Worm (Caenorhabditis elegans) whole organism, mixed stage, embryonic: ENCODE measurements around the gene vit-4.

Experiments used
- M03D4.4 ChIP-seq: sonication (generic microtip); optimal IDR thresholded peaks from 2 replicates; lab custom pipeline; 2017; ENCODE audit warnings: mild to moderate bottlenecking, missing genetic modification characterization, missing compliant biosample characterization
- bed-3 ChIP-seq: fragments of 200-800 bp; sonication (Bioruptor generic); optimal IDR thresholded peaks from 3 replicates; lab custom pipeline; 2018; ENCODE audit warnings: mild to moderate bottlenecking, missing genetic modification characterization, moderate library complexity, missing compliant biosample characterization
- blmp-1 ChIP-seq: fragments of 150-350 bp; optimal IDR thresholded peaks from 2 replicates; lab custom pipeline; 2014; ENCODE audit warnings: missing biosample characterization, missing genetic modification characterization
- ceh-39 ChIP-seq: fragments of 150-350 bp; optimal IDR thresholded peaks from 2 replicates; lab custom pipeline; 2014; ENCODE audit warnings: missing biosample characterization, missing genetic modification characterization
- ceh-43 ChIP-seq: fragments of 200-800 bp; sonication (Bioruptor generic); optimal IDR thresholded peaks from 2 replicates; lab custom pipeline; 2018; ENCODE audit warnings: mild to moderate bottlenecking, missing genetic modification characterization, moderate library complexity, missing compliant biosample characterization
- ceh-83 ChIP-seq: fragments of 200-800 bp; sonication (Bioruptor generic); optimal IDR thresholded peaks from 2 replicates; lab custom pipeline; 2018; ENCODE audit warnings: mild to moderate bottlenecking, missing genetic modification characterization, missing compliant biosample characterization
- ces-1 ChIP-seq: fragments of 150-350 bp; optimal IDR thresholded peaks from 2 replicates; lab custom pipeline; 2014; ENCODE audit warnings: missing biosample characterization, missing genetic modification reagents, missing genetic modification characterization
- cnd-1 ChIP-seq: fragments of 200-800 bp; sonication (Bioruptor generic); optimal IDR thresholded peaks from 2 replicates; lab custom pipeline; 2018; ENCODE audit warnings: mild to moderate bottlenecking, missing genetic modification characterization, missing compliant biosample characterization
- drap-1 ChIP-seq: fragments of 200-800 bp; sonication (Bioruptor generic); optimal IDR thresholded peaks from 3 replicates; lab custom pipeline; 2018; ENCODE audit warnings: mild to moderate bottlenecking, missing genetic modification characterization, missing compliant biosample characterization
- elt-1 ChIP-seq: sonication (generic microtip); optimal IDR thresholded peaks from 2 replicates; lab custom pipeline; 2017; ENCODE audit warnings: missing genetic modification characterization, mild to moderate bottlenecking, missing compliant biosample characterization, antibody characterized with exemption, moderate library complexity, borderline replicate concordance; ENCODE audit not compliant: insufficient read depth
- flh-1 ChIP-seq: fragments of 200-800 bp; sonication (Bioruptor generic); optimal IDR thresholded peaks from 2 replicates; lab custom pipeline; 2018; ENCODE audit warnings: mild to moderate bottlenecking, missing genetic modification characterization, moderate library complexity, missing compliant biosample characterization
- ham-2 ChIP-seq: fragments of 200-800 bp; sonication (Bioruptor generic); optimal IDR thresholded peaks from 2 replicates; lab custom pipeline; 2018; ENCODE audit warnings: mild to moderate bottlenecking, missing genetic modification characterization, missing compliant biosample characterization
- lin-13 ChIP-seq: fragments of 150-350 bp; optimal IDR thresholded peaks from 2 replicates; lab custom pipeline; 2014; ENCODE audit warnings: missing biosample characterization, missing genetic modification characterization
- lin-32 ChIP-seq: fragments of 200-800 bp; sonication (Bioruptor generic); optimal IDR thresholded peaks from 2 replicates; lab custom pipeline; 2018; ENCODE audit warnings: mild to moderate bottlenecking, missing genetic modification characterization, missing compliant biosample characterization
- mab-5 ChIP-seq: fragments of 150-350 bp; optimal IDR thresholded peaks from 2 replicates; lab custom pipeline; 2014; ENCODE audit warnings: missing biosample characterization, missing genetic modification characterization
- mep-1 ChIP-seq: fragments of 150-350 bp; optimal IDR thresholded peaks from 2 replicates; lab custom pipeline; 2017; ENCODE audit warnings: missing biosample characterization, missing genetic modification reagents, missing genetic modification characterization, inconsistent platforms
- nhr-12 ChIP-seq: fragments of 150-350 bp; optimal IDR thresholded peaks from 2 replicates; lab custom pipeline; 2014; ENCODE audit warnings: missing biosample characterization, missing genetic modification characterization
- nhr-2 ChIP-seq: fragments of 150-350 bp; optimal IDR thresholded peaks from 2 replicates; lab custom pipeline; 2014; ENCODE audit warnings: missing biosample characterization, missing genetic modification characterization
- nhr-237 ChIP-seq: fragments of 150-350 bp; optimal IDR thresholded peaks from 2 replicates; lab custom pipeline; 2014; ENCODE audit warnings: missing biosample characterization, missing genetic modification characterization
- nhr-28 ChIP-seq: fragments of 150-350 bp; optimal IDR thresholded peaks from 2 replicates; lab custom pipeline; 2014; ENCODE audit warnings: missing biosample characterization, missing genetic modification characterization
- nhr-76 ChIP-seq: sonication (generic microtip); optimal IDR thresholded peaks from 2 replicates; lab custom pipeline; 2017; ENCODE audit warnings: missing biosample characterization, missing genetic modification characterization
- pha-4 ChIP-seq: fragments of 150-350 bp; optimal IDR thresholded peaks from 2 replicates; lab custom pipeline; 2018; ENCODE audit warnings: missing biosample characterization, missing genetic modification reagents, missing genetic modification characterization
- sem-2 ChIP-seq: fragments of 200-800 bp; sonication (Bioruptor generic); optimal IDR thresholded peaks from 2 replicates; lab custom pipeline; 2018; ENCODE audit warnings: mild to moderate bottlenecking, missing genetic modification characterization, missing compliant biosample characterization
- snpc-4 ChIP-seq: fragments of 150-350 bp; optimal IDR thresholded peaks from 2 replicates; lab custom pipeline; 2014; ENCODE audit warnings: missing biosample characterization, missing genetic modification characterization
- sptf-1 ChIP-seq: sonication (generic microtip); optimal IDR thresholded peaks from 2 replicates; lab custom pipeline; 2017; ENCODE audit warnings: mild to moderate bottlenecking, missing genetic modification characterization, moderate library complexity, missing compliant biosample characterization
- tbx-8 ChIP-seq: fragments of 200-800 bp; sonication (Bioruptor generic); optimal IDR thresholded peaks from 2 replicates; lab custom pipeline; 2018; ENCODE audit warnings: mild to moderate bottlenecking, missing genetic modification characterization, moderate library complexity, missing compliant biosample characterization
- unc-120 ChIP-seq: sonication (generic microtip); optimal IDR thresholded peaks from 2 replicates; lab custom pipeline; 2017; ENCODE audit warnings: missing genetic modification characterization, missing compliant biosample characterization; ENCODE audit not compliant: poor library complexity, severe bottlenecking
- unc-39 ChIP-seq: fragments of 150-350 bp; optimal IDR thresholded peaks from 2 replicates; lab custom pipeline; 2014; ENCODE audit warnings: missing biosample characterization, missing genetic modification characterization
- zip-8 ChIP-seq: fragments of 150-350 bp; optimal IDR thresholded peaks from 2 replicates; lab custom pipeline; 2014; ENCODE audit warnings: missing biosample characterization, missing genetic modification characterization

Gene vit-4

ce11 chrX:3572490-3572889, 8.7 kb upstream of the vit-4 start, which contains the start of gene vit-3:
Gene vit-3 (minus strand): TSS chrX:3572549.
- TF ChIP-seq nhr-2 (tag; lab: Kevin White, UChicago) (no peak), bed-3 (GFP tag; lab: Kevin White, UChicago) (no peak), ceh-83 (no peak), flh-1 (GFP tag; lab: Kevin White, UChicago) (no peak), nhr-28 (tag; lab: Kevin White, UChicago) (no peak), ceh-43 (GFP tag; lab: Kevin White, UChicago) (no peak), drap-1 (GFP tag; lab: Kevin White, UChicago) (no peak), elt-1 (tag; lab: Kevin White, UChicago) (no peak), blmp-1 (tag; lab: Kevin White, UChicago) (no peak), ham-2 (no peak), sptf-1 (tag; lab: Kevin White, UChicago) (no peak), snpc-4 (no peak), nhr-237 (tag; lab: Kevin White, UChicago) (no peak), lin-32 (GFP tag; lab: Kevin White, UChicago) (no peak), mab-5 (tag; lab: Kevin White, UChicago) (no peak)

ce11 chrX:3566856-3567255, 3.1 kb upstream of the vit-4 start:
- no peak for TF ChIP-seq unc-39 (tag; lab: Kevin White, UChicago)

DNA sequence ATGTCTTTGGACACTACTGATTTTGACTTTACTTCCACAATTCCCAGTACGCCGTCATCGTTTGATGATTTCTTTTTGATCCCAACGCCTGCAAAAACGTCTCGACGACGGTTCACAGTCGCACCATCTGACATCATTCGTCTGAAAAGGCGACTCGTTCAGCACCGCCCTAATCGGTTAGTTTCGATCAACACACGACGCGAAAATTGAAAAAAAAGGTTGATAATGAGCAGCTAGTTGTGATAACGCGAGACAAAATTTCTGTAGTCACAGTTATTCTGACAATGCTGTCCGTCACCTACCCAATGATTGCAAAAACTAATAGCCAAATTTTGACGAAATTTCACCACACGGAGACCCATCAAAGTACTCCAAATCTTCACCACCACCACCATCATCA, 7.8 kb downstream of the vit-4 start:
- no peak for TF ChIP-seq tbx-8 (GFP tag; lab: Kevin White, UChicago)
- no peak for TF ChIP-seq snpc-4

DNA sequence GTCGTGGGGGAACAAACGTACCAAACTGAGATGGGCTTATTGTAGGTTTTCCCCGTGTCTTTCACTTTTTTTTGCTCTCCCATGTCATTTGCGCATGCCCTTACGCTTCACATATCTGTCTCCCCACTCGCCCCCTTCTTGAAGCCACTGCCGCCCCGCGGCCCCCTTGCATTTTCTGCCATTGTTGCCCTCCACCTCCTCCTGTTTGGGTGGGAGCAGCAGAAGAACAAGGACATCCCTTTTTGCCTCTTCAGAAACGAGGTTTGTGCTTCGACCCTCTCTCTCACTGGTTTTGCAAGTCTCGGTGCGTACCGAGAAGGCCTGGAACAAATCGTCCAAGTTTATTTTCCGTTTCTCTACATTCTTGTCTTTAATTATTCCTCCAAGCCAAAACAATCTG, 9.6 kb downstream of the vit-4 start:
- TF ChIP-seq bed-3 (GFP tag; lab: Kevin White, UChicago), result no peak
- TF ChIP-seq nhr-237 (tag; lab: Kevin White, UChicago), result no peak
- TF ChIP-seq blmp-1 (tag; lab: Kevin White, UChicago), result no peak
- TF ChIP-seq cnd-1 (tag; lab: Kevin White, UChicago), result no peak
- no peak for TF ChIP-seq sem-2 (GFP tag; lab: Kevin White, UChicago)
- TF ChIP-seq unc-39 (tag; lab: Kevin White, UChicago), result no peak
- TF ChIP-seq lin-13, result no peak

DNA sequence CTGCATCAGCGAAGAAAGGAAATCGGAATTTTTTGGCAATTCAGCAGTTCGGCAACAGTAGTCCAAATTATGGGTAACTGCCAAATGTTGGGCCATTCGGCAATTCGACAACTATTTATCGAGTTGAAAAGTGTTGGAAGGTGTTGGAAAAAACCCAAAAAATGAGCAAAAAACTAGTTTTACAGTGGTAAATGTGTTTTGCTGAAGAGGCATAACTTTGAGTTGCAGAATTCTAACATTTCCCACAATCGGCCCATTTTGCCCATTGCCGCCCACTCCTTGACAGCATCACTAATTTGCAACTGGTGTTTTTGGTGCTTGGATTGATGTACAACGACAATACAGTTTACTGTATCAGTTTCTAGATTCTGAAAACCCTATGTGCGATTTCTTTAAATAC, 10.1 kb downstream of the vit-4 start:
- TF ChIP-seq bed-3 (GFP tag; lab: Kevin White, UChicago) (no peak), drap-1 (GFP tag; lab: Kevin White, UChicago) (no peak), flh-1 (GFP tag; lab: Kevin White, UChicago) (no peak), sptf-1 (tag; lab: Kevin White, UChicago) (no peak), tbx-8 (GFP tag; lab: Kevin White, UChicago) (no peak), blmp-1 (tag; lab: Kevin White, UChicago) (no peak), M03D4.4 (tag; lab: Kevin White, UChicago) (no peak), zip-8 (no peak), pha-4 (tag; lab: Kevin White, UChicago) (no peak), nhr-2 (tag; lab: Kevin White, UChicago) (no peak)

ce11 chrX:3552948-3553347, 10.8 kb downstream of the vit-4 start:
- TF ChIP-seq nhr-76 (no peak), M03D4.4 (tag; lab: Kevin White, UChicago) (no peak), unc-120 (tag; lab: Kevin White, UChicago) (no peak), ceh-83 (no peak), snpc-4 (no peak), lin-13 (no peak), mep-1 (tag; lab: Kevin White, UChicago) (no peak), nhr-237 (tag; lab: Kevin White, UChicago) (no peak)

ce11 chrX:3551173-3551572, 12.6 kb downstream of the vit-4 start:
- TF ChIP-seq sptf-1 (tag; lab: Kevin White, UChicago), result no peak
- TF ChIP-seq ceh-43 (GFP tag; lab: Kevin White, UChicago), result no peak
- no peak for TF ChIP-seq mab-5 (tag; lab: Kevin White, UChicago)
- TF ChIP-seq nhr-237 (tag; lab: Kevin White, UChicago), result no peak
- no peak for TF ChIP-seq ceh-39
- no peak for TF ChIP-seq lin-32 (GFP tag; lab: Kevin White, UChicago)
- no peak for TF ChIP-seq blmp-1 (tag; lab: Kevin White, UChicago)
- no peak for TF ChIP-seq bed-3 (GFP tag; lab: Kevin White, UChicago)
- TF ChIP-seq elt-1 (tag; lab: Kevin White, UChicago), result no peak
- no peak for TF ChIP-seq tbx-8 (GFP tag; lab: Kevin White, UChicago)
- no peak for TF ChIP-seq nhr-12 (tag; lab: Kevin White, UChicago)
- no peak for TF ChIP-seq ces-1
- no peak for TF ChIP-seq flh-1 (GFP tag; lab: Kevin White, UChicago)
- TF ChIP-seq lin-13, result no peak
- TF ChIP-seq sem-2 (GFP tag; lab: Kevin White, UChicago), result no peak
- TF ChIP-seq nhr-2 (tag; lab: Kevin White, UChicago), result no peak
